Worm (Caenorhabditis elegans): ENCODE results near the gene T21B4.15.

DNA sequence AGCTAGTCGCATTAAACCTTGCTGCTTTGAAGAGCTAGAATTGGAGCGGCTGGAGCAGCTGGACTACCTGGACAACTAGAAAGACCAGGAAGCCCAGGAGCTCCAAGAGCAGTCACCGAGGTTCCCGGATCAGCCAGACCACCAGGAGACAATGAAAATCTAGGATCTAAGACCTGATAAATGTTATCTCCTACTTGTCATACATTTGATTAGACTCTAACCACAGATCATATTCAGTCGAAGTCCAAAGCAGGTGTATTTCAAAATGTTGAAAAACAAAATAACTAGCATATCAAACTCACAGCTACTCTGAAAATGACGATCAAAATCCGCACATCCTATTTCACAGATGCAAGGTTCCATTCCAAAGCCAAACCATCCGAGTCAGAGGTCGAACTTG, 1.9 kb downstream of the T21B4.15 start, which contains the start of gene srz-6:
- TF ChIP-seq ceh-82 (tag; optimal IDR thresholded peaks at IDR 0.05) (no peak), mdl-1 (tag; optimal IDR thresholded peaks at IDR 0.05) (no peak), lin-38 (GFP tag; IDR thresholded peaks at IDR 0.05) (no peak), F10B5.3 (tag; optimal IDR thresholded peaks at IDR 0.05) (no peak), zag-1 (tag; optimal IDR thresholded peaks at IDR 0.05) (no peak), nhr-102 (tag; optimal IDR thresholded peaks at IDR 0.05) (no peak), nhr-237 (tag; optimal IDR thresholded peaks at IDR 0.05) (no peak), ctbp-1 (GFP tag; IDR thresholded peaks at IDR 0.05) (no peak), ztf-11 (tag; optimal IDR thresholded peaks at IDR 0.05) (no peak), ama-1 (optimal IDR thresholded peaks at IDR 0.05) (no peak), nhr-77 (tag; optimal IDR thresholded peaks at IDR 0.05) (no peak), F26F4.8 (GFP tag; conservative IDR thresholded peaks at IDR 0.05) (no peak), pqm-1 (tag; optimal IDR thresholded peaks at IDR 0.05) (no peak), lin-13 (GFP tag; optimal IDR thresholded peaks at IDR 0.05) (no peak)
